Fruit fly (Drosophila melanogaster) whole organism, wandering third instar larva: ENCODE measurements around the gene Peritrophin-15b.

ENCODE experiments used
- GATAd ChIP-seq: sonication (Bioruptor generic); optimal IDR thresholded peaks from 2 replicates; lab custom pipeline; 2016; ENCODE audit warnings: missing biosample characterization, missing genetic modification characterization
- HLH106 ChIP-seq: fragments of 200-800 bp; optimal IDR thresholded peaks from 3 replicates; lab custom pipeline; 2019; ENCODE audit warnings: missing biosample characterization, mild to moderate bottlenecking, missing genetic modification characterization, moderate library complexity
- Rel ChIP-seq, 2 experiments: fragments of 200-800 bp; sonication (Bioruptor generic) in 1 of 2; optimal IDR thresholded peaks; 2 replicates in 1 of 2; 3 replicates in 1 of 2; lab custom pipeline; 2016 to 2019; ENCODE audit warnings: mild to moderate bottlenecking in 2 of 2, missing biosample characterization in 2 of 2, missing genetic modification characterization in 2 of 2, moderate library complexity in 1 of 2
- h ChIP-seq: fragments of 200-800 bp; sonication (Bioruptor generic); optimal IDR thresholded peaks from 3 replicates; lab custom pipeline; 2016; ENCODE audit warnings: missing biosample characterization, mild to moderate bottlenecking, missing genetic modification characterization
- psq ChIP-seq: fragments of 200-800 bp; sonication (Bioruptor generic); optimal IDR thresholded peaks from 3 replicates; lab custom pipeline; 2017; ENCODE audit warnings: missing biosample characterization, mild to moderate bottlenecking, missing genetic modification characterization, moderate library complexity
- sv ChIP-seq: fragments of 200-800 bp; sonication (Bioruptor generic); optimal IDR thresholded peaks from 3 replicates; lab custom pipeline; 2016; ENCODE audit warnings: missing biosample characterization, missing genetic modification characterization
- usp ChIP-seq: fragments of >200 bp; optimal IDR thresholded peaks from 2 replicates; lab custom pipeline; 2017; ENCODE audit warnings: missing biosample characterization, missing genetic modification characterization
- woc ChIP-seq: sonication (Bioruptor generic); optimal IDR thresholded peaks from 2 replicates; lab custom pipeline; 2016; ENCODE audit warnings: missing biosample characterization, mild to moderate bottlenecking, missing genetic modification characterization

dm6 chr2L:8403286-8404270 is 8.8 kb upstream of the Peritrophin-15b start, which contains the start of gene emb:
- peak; percentile 58 for TF ChIP-seq h (GFP tag; lab: Kevin White, UChicago)
- peak; percentile 45 for TF ChIP-seq psq (GFP tag; lab: Kevin White, UChicago)
- peak; percentile 11 for TF ChIP-seq HLH106
- TF ChIP-seq GATAd (GFP tag; lab: Kevin White, UChicago): no peak
- TF ChIP-seq Rel (GFP tag; optimal IDR thresholded peaks at IDR 0.05; lab: Kevin White, UChicago): no peak
- TF ChIP-seq Rel (tag; optimal IDR thresholded peaks at IDR 0.05; lab: Kevin White, UChicago): peak; percentile 49
- TF ChIP-seq sv: peak; percentile 7
- no peak for TF ChIP-seq usp (GFP tag; lab: Kevin White, UChicago)
- TF ChIP-seq woc: peak; percentile 54
